Fruit fly (Drosophila melanogaster) whole organism, embryonic: Measurements from ENCODE around the gene E23.

Source experiments
- Blimp-1 ChIP-seq: fragments of 200-800 bp; sonication (Bioruptor generic); optimal IDR thresholded peaks from 3 replicates; lab custom pipeline; 2018; ENCODE audit warnings: missing biosample characterization, missing genetic modification characterization, mild to moderate bottlenecking, moderate library complexity, missing genetic modification reagents
- CG11696 ChIP-seq: fragments of 200-800 bp; sonication (Bioruptor generic); IDR thresholded peaks from 2 replicates; pipeline ENCODE4 v1.3.6; 2022; ENCODE audit warnings: missing biosample characterization, missing genetic modification characterization
- CG12769 ChIP-seq: fragments of 200-800 bp; sonication (Bioruptor generic); optimal IDR thresholded peaks from 2 replicates; lab custom pipeline; 2019; ENCODE audit warnings: missing biosample characterization, mild to moderate bottlenecking, missing genetic modification characterization, moderate library complexity
- CG14441 ChIP-seq: fragments of 200-800 bp; sonication (Bioruptor generic); IDR thresholded peaks from 2 replicates; pipeline ENCODE4 v1.3.6; 2022; ENCODE audit warnings: missing biosample characterization, missing genetic modification characterization
- CG2199 ChIP-seq: fragments of 200-800 bp; sonication (Bioruptor generic); IDR thresholded peaks from 3 replicates; pipeline ENCODE4 v1.3.6; 2022; ENCODE audit warnings: missing biosample characterization, missing genetic modification characterization
- CG2889 ChIP-seq: fragments of 200-800 bp; sonication (Bioruptor generic); IDR thresholded peaks from 3 replicates; pipeline ENCODE4 v1.3.6; 2022; ENCODE audit warnings: missing biosample characterization, missing genetic modification characterization
- CG32767 ChIP-seq: fragments of 200-800 bp; sonication (Bioruptor generic); IDR thresholded peaks from 2 replicates; pipeline ENCODE4 v1.3.6; 2022; ENCODE audit warnings: missing biosample characterization, missing genetic modification characterization
- CG33557 ChIP-seq: fragments of 200-800 bp; sonication (Bioruptor generic); optimal IDR thresholded peaks from 2 replicates; lab custom pipeline; 2019; ENCODE audit warnings: missing biosample characterization, mild to moderate bottlenecking, missing genetic modification characterization, moderate library complexity
- CG3847 ChIP-seq: fragments of 200-800 bp; sonication (Bioruptor generic); IDR thresholded peaks from 2 replicates; pipeline ENCODE4 v1.3.6; 2022; ENCODE audit warnings: missing biosample characterization, missing genetic modification characterization
- CG9215 ChIP-seq: fragments of 200-800 bp; sonication (Bioruptor generic); IDR thresholded peaks from 2 replicates; pipeline ENCODE4 v1.3.6; 2022; ENCODE audit warnings: missing biosample characterization, missing genetic modification characterization
- CrebB ChIP-seq: fragments of 200-800 bp; sonication (Bioruptor generic); optimal IDR thresholded peaks from 3 replicates; lab custom pipeline; 2018; ENCODE audit warnings: missing biosample characterization, mild to moderate bottlenecking, missing genetic modification characterization
- D19A ChIP-seq: fragments of 200-800 bp; optimal IDR thresholded peaks from 3 replicates; lab custom pipeline; 2019; ENCODE audit warnings: missing biosample characterization, mild to moderate bottlenecking, missing genetic modification characterization, moderate library complexity
- Dbx ChIP-seq: fragments of 200-800 bp; sonication (Bioruptor generic); IDR thresholded peaks from 3 replicates; pipeline ENCODE4 v1.3.6; 2022; ENCODE audit warnings: missing biosample characterization, missing genetic modification characterization
- Ets65A ChIP-seq: fragments of 200-800 bp; sonication (Bioruptor generic); peaks from one replicate; lab custom pipeline; 2016; ENCODE audit warnings: missing biosample characterization, missing genetic modification characterization
- Jarid2 ChIP-seq: fragments of 200-800 bp; sonication (Bioruptor generic); optimal IDR thresholded peaks from 3 replicates; lab custom pipeline; 2017; ENCODE audit warnings: mild to moderate bottlenecking, missing biosample characterization, missing genetic modification reagents, missing genetic modification characterization
- Lim3 ChIP-seq: fragments of 200-800 bp; sonication (Bioruptor generic); IDR thresholded peaks from 2 replicates; pipeline ENCODE4 v1.3.6; 2022; ENCODE audit warnings: missing biosample characterization, missing genetic modification characterization
- Med ChIP-seq: fragments of 200-800 bp; sonication (Bioruptor generic); peaks from one replicate; lab custom pipeline; 2016; ENCODE audit warnings: missing biosample characterization, missing genetic modification characterization, mild to moderate bottlenecking, inconsistent platforms, moderate library complexity
- Meics ChIP-seq: fragments of 200-800 bp; sonication (Bioruptor generic); optimal IDR thresholded peaks from 2 replicates; lab custom pipeline; 2017; ENCODE audit warnings: missing biosample characterization, mild to moderate bottlenecking, missing genetic modification characterization
- Nf-YB ChIP-seq: fragments of 200-800 bp; sonication (Bioruptor generic); optimal IDR thresholded peaks from 3 replicates; lab custom pipeline; 2019; ENCODE audit warnings: missing biosample characterization, mild to moderate bottlenecking, missing genetic modification characterization, moderate library complexity
- Nf-YC ChIP-seq: fragments of 200-800 bp; optimal IDR thresholded peaks from 3 replicates; lab custom pipeline; 2019; ENCODE audit warnings: missing biosample characterization, mild to moderate bottlenecking, missing genetic modification characterization, moderate library complexity
- Pdp1 ChIP-seq, 2 experiments: fragments of 200-800 bp; sonication (Bioruptor generic); optimal IDR thresholded peaks; 3 replicates each; lab custom pipeline; 2016; ENCODE audit warnings: missing biosample characterization in 2 of 2, missing genetic modification characterization in 2 of 2, mild to moderate bottlenecking in 1 of 2, moderate library complexity in 1 of 2
- Sry-δ ChIP-seq: fragments of 200-800 bp; sonication (Bioruptor generic); optimal IDR thresholded peaks from 2 replicates; lab custom pipeline; 2016; ENCODE audit warnings: missing biosample characterization, missing genetic modification characterization
- chinmo ChIP-seq: fragments of 200-800 bp; sonication (Bioruptor generic); IDR thresholded peaks from 4 replicates; pipeline ENCODE4 v1.3.6; 2022; ENCODE audit warnings: missing biosample characterization, missing genetic modification characterization; ENCODE audit not compliant: partially characterized antibody
- ci ChIP-seq: fragments of 200-800 bp; sonication (Bioruptor generic); IDR thresholded peaks from 3 replicates; pipeline ENCODE4 v1.3.6; 2022; ENCODE audit warnings: missing biosample characterization, missing genetic modification characterization
- crc ChIP-seq: fragments of 200-800 bp; sonication (Bioruptor generic); optimal IDR thresholded peaks from 2 replicates; lab custom pipeline; 2016; ENCODE audit warnings: missing biosample characterization, missing genetic modification characterization
- cwo ChIP-seq: fragments of 200-800 bp; sonication (Bioruptor generic); optimal IDR thresholded peaks from 3 replicates; lab custom pipeline; 2017; ENCODE audit warnings: missing biosample characterization, missing genetic modification characterization, mild to moderate bottlenecking, moderate library complexity, missing genetic modification reagents
- exex ChIP-seq: fragments of 200-800 bp; sonication (Bioruptor generic); optimal IDR thresholded peaks from 4 replicates; lab custom pipeline; 2018; ENCODE audit warnings: missing biosample characterization, mild to moderate bottlenecking, missing genetic modification characterization, moderate library complexity
- gcm ChIP-seq: fragments of 200-800 bp; sonication (Bioruptor generic); optimal IDR thresholded peaks from 2 replicates; lab custom pipeline; 2019; ENCODE audit warnings: missing biosample characterization, mild to moderate bottlenecking, missing genetic modification characterization, moderate library complexity
- grau ChIP-seq: fragments of 200-800 bp; optimal IDR thresholded peaks from 3 replicates; lab custom pipeline; 2019; ENCODE audit warnings: missing biosample characterization, mild to moderate bottlenecking, missing genetic modification characterization, moderate library complexity
- lab ChIP-seq: fragments of 200-800 bp; sonication (Bioruptor generic); optimal IDR thresholded peaks from 3 replicates; lab custom pipeline; 2017; ENCODE audit warnings: missing biosample characterization, missing genetic modification characterization, mild to moderate bottlenecking, moderate library complexity, missing genetic modification reagents
- lov ChIP-seq, 2 experiments: fragments of 200-800 bp in 1 of 2; fragments of >200 bp in 1 of 2; sonication (Bioruptor generic) in 1 of 2; IDR thresholded peaks in 1 of 2; optimal IDR thresholded peaks in 1 of 2; 2 replicates in 1 of 2; 3 replicates in 1 of 2; pipeline versions ENCODE4 v1.3.6 to Lab custom; 2017 to 2022; ENCODE audit warnings: missing biosample characterization in 1 of 2, missing genetic modification characterization in 1 of 2
- mirr ChIP-seq: fragments of 200-800 bp; sonication (Bioruptor generic); optimal IDR thresholded peaks from 3 replicates; lab custom pipeline; 2018; ENCODE audit warnings: missing biosample characterization, mild to moderate bottlenecking, missing genetic modification characterization
- nom ChIP-seq: fragments of 200-800 bp; sonication (Bioruptor generic); optimal IDR thresholded peaks from 2 replicates; lab custom pipeline; 2017; ENCODE audit warnings: missing biosample characterization, missing genetic modification characterization, mild to moderate bottlenecking, moderate library complexity, missing genetic modification reagents
- onecut ChIP-seq: fragments of 200-800 bp; sonication (Bioruptor generic); IDR thresholded peaks from 2 replicates; pipeline ENCODE4 v1.3.6; 2022; ENCODE audit warnings: missing biosample characterization, missing genetic modification characterization
- peb ChIP-seq: fragments of 200-800 bp; sonication (Bioruptor generic); IDR thresholded peaks from 2 replicates; pipeline ENCODE4 v1.3.6; 2022; ENCODE audit warnings: missing biosample characterization, missing genetic modification characterization
- pho ChIP-seq: fragments of 200-800 bp; sonication (Bioruptor generic); optimal IDR thresholded peaks from 2 replicates; lab custom pipeline; 2016; ENCODE audit warnings: missing biosample characterization, missing genetic modification characterization
- salm ChIP-seq: fragments of 200-800 bp; sonication (Bioruptor generic); optimal IDR thresholded peaks from 2 replicates; lab custom pipeline; 2018; ENCODE audit warnings: missing biosample characterization, mild to moderate bottlenecking, missing genetic modification characterization
- schlank ChIP-seq: fragments of 200-800 bp; sonication (Bioruptor generic); optimal IDR thresholded peaks from 2 replicates; lab custom pipeline; 2018; ENCODE audit warnings: missing biosample characterization, mild to moderate bottlenecking, missing genetic modification characterization
- sens ChIP-seq: fragments of 200-800 bp; sonication (Bioruptor generic); peaks from one replicate; lab custom pipeline; 2016; ENCODE audit warnings: missing biosample characterization, missing genetic modification characterization
- sug ChIP-seq: fragments of 200-800 bp; optimal IDR thresholded peaks from 2 replicates; lab custom pipeline; 2019; ENCODE audit warnings: missing biosample characterization, mild to moderate bottlenecking, missing genetic modification characterization, moderate library complexity
- ttk ChIP-seq: fragments of 200-800 bp; sonication (Bioruptor generic); IDR thresholded peaks from 2 replicates; pipeline ENCODE4 v2.1.2; 2022; ENCODE audit warnings: missing biosample characterization, missing genetic modification characterization

Gene E23

DNA sequence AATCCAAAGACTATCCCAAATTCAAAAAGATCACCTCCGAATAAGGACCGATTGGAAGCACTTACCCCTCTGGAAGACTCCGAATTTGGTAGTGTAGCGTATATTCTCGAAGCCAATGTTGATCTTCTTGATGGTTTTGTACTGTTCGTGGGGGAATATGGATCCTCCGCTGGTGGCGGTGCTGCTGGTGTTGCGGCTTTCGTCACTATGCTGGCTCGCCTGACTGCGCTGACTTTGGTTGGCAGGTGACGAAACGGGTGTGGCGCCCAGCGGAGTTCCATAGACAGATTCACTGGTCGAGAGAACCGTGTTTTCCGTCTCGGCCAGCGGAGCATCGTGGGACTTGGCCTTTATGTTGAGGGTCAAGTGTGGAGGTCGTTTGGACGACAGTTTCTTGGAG lies 53.6 kb downstream of the E23 start:
- TF ChIP-seq Sry-δ (no peak), lov (optimal IDR thresholded peaks at IDR 0.05; lab: Kevin White, UChicago) (no peak), lov (GFP tag; IDR thresholded peaks at IDR 0.05; lab: Robert Waterston, UW) (0 out of 3 replicates have a peak, but pooled peaks have one; percentile 26), Meics (GFP tag; lab: Kevin White, UChicago) (peak; percentile 91), CG2889 (GFP tag; lab: Robert Waterston, UW) (0 out of 3 replicates have a peak, but pooled peaks have one; percentile 24), Ets65A (GFP tag; lab: Kevin White, UChicago) (peak; percentile 66), CG2199 (GFP tag; lab: Robert Waterston, UW) (0 out of 3 replicates have a peak, but pooled peaks have one; percentile 54), pho (GFP tag; lab: Kevin White, UChicago) (no peak), ttk (GFP tag; lab: Robert Waterston, UW) (0 out of 2 replicates have a peak, but pooled peaks have one; percentile 16), Med (GFP tag; lab: Kevin White, UChicago) (peak; percentile 17), CG14441 (GFP tag; lab: Robert Waterston, UW) (0 out of 2 replicates have a peak, but pooled peaks have one; percentile 11), CG32767 (GFP tag; lab: Robert Waterston, UW) (no peak), CG12769 (tag; lab: Kevin White, UChicago) (peak; percentile 5), peb (GFP tag; lab: Robert Waterston, UW) (no peak), CG9215 (0 out of 2 replicates have a peak, but pooled peaks have one; percentile 10)

- no peak for TF ChIP-seq schlank (tag; lab: Kevin White, UChicago)
- no peak for TF ChIP-seq D19A (tag; lab: Kevin White, UChicago)
- TF ChIP-seq chinmo (GFP tag; lab: Robert Waterston, UW) = 0 out of 4 replicates have a peak, but pooled peaks have one; percentile 48
- TF ChIP-seq sens (GFP tag; lab: Kevin White, UChicago) = peak; percentile 38
- TF ChIP-seq Blimp-1 = no peak
- TF ChIP-seq Nf-YC (tag; lab: Kevin White, UChicago) = peak; percentile 68
- TF ChIP-seq gcm (GFP tag; lab: Kevin White, UChicago) = no peak
- peak; percentile 26 for TF ChIP-seq nom
- no peak for TF ChIP-seq Dbx (GFP tag; lab: Robert Waterston, UW)
- peak; percentile 36 for TF ChIP-seq Med (GFP tag; lab: Kevin White, UChicago)
- peak; percentile 62 for TF ChIP-seq grau (tag; lab: Kevin White, UChicago)
- TF ChIP-seq CG11696 (GFP tag; lab: Robert Waterston, UW) = peak; percentile 58
- TF ChIP-seq Lim3 (GFP tag; lab: Robert Waterston, UW) = no peak
- TF ChIP-seq Nf-YB (GFP tag; lab: Kevin White, UChicago) = peak; percentile 49
Measured at dm6 chr2L:3299803-3300202, 54.8 kb downstream of the E23 start.

- TF ChIP-seq Pdp1 (GFP tag; optimal IDR thresholded peaks at IDR 0.05; lab: Kevin White, UChicago) (peak in 1 of 2 experiments; percentile 15), sug (tag; lab: Kevin White, UChicago) (peak; percentile 11), CG33557 (GFP tag; lab: Kevin White, UChicago) (no peak), exex (tag; lab: Kevin White, UChicago) (peak; percentile 75), onecut (GFP tag; lab: Robert Waterston, UW) (no peak), CG12769 (tag; lab: Kevin White, UChicago) (peak; percentile 14), lab (GFP tag; lab: Kevin White, UChicago) (peak; percentile 5), crc (no peak), peb (GFP tag; lab: Robert Waterston, UW) (no peak), cwo (GFP tag; lab: Kevin White, UChicago) (peak; percentile 10), salm (peak; percentile 27), CG3847 (GFP tag; lab: Robert Waterston, UW) (no peak), Jarid2 (GFP tag; lab: Kevin White, UChicago) (no peak), CrebB (no peak), mirr (GFP tag; lab: Kevin White, UChicago) (peak; percentile 81), ci (0 out of 3 replicates have a peak, but pooled peaks have one; percentile 19)
Measured at dm6 chr2L:3299142-3299541, 55.5 kb downstream of the E23 start.
